Worm (Caenorhabditis elegans): ENCODE results near the gene arrd-4.

DNA sequence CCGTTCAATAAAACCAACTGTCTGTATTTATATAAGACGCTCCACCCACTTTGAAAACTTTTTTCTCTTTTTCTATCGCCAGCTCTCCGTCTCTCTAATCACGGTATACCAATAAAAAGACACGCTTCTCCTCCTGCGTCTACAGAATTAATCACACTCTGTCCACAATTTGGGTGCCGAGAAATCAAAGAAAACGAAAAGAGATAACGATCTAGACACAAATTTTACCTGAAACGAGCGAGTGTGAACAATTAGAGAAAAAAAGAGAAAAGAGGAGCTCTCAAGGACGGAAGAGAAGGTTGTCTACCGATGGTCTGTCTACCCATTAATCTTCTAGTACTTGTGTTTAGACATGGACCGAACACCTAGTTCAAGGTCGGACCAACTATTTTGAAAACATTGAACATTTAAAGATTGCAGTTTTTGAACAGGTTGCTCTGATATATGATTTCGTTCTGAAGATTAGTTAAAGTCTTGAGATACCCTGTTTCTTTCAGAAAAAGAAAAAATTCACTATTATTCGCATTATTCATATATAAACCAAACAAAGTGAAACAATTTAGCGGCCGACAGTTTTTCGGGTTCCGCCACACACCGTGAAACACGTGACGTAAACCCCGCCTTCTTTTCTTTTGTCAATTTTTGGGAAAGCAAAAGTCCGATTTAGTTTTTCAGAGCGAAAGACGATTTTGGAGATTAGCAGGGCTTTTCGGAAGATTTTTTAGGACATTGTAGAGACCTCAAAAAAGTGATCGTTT, 50.5 kb downstream of the arrd-4 start, which contains the start of gene cyp-13A2:
- TF ChIP-seq ZK546.5 (tag; optimal IDR thresholded peaks at IDR 0.05) = no peak
- no peak for TF ChIP-seq ama-1 (optimal IDR thresholded peaks at IDR 0.05)
- TF ChIP-seq zag-1 (tag; optimal IDR thresholded peaks at IDR 0.05) = no peak
- TF ChIP-seq nhr-12 (tag; optimal IDR thresholded peaks at IDR 0.05) = no peak
- peak; percentile 86 for TF ChIP-seq blmp-1 (tag; optimal IDR thresholded peaks at IDR 0.05; ENCODE audit: insufficient read depth)
- TF ChIP-seq egl-27 (tag; optimal IDR thresholded peaks at IDR 0.05) = peak; percentile 83
- TF ChIP-seq elt-3 (tag; optimal IDR thresholded peaks at IDR 0.05) = no peak
- no peak for TF ChIP-seq skn-1 (tag; optimal IDR thresholded peaks at IDR 0.05)
- TF ChIP-seq snpc-4 (tag; optimal IDR thresholded peaks at IDR 0.05) = peak; percentile 95
- peak; percentile 85 for TF ChIP-seq nhr-25 (tag; optimal IDR thresholded peaks at IDR 0.05)
- no peak for TF ChIP-seq lin-39 (tag; optimal IDR thresholded peaks at IDR 0.05)
- TF ChIP-seq nhr-11 (tag; optimal IDR thresholded peaks at IDR 0.05) = no peak
